Worm (Caenorhabditis elegans) whole organism, L3 larva: ENCODE measurements around the gene odr-8.

Experiments used
- R02D3.7 ChIP-seq: fragments of 150-350 bp; optimal IDR thresholded peaks from 2 replicates; lab custom pipeline; 2014; ENCODE audit warnings: missing biosample characterization, missing genetic modification characterization
- ZK546.5 ChIP-seq: sonication (generic microtip); optimal IDR thresholded peaks from 2 replicates; lab custom pipeline; 2017; ENCODE audit warnings: missing biosample characterization, missing genetic modification characterization
- aly-2 ChIP-seq: fragments of 150-350 bp; optimal IDR thresholded peaks from 2 replicates; lab custom pipeline; 2014; ENCODE audit warnings: missing biosample characterization, missing genetic modification characterization
- ama-1 ChIP-seq: fragments of 150-350 bp; optimal IDR thresholded peaks from 2 replicates; lab custom pipeline; 2018
- ceh-16 ChIP-seq: sonication (generic microtip); optimal IDR thresholded peaks from 2 replicates; lab custom pipeline; 2017; ENCODE audit warnings: missing biosample characterization, missing genetic modification characterization
- ceh-28 ChIP-seq: fragments of 150-350 bp; optimal IDR thresholded peaks from 2 replicates; lab custom pipeline; 2014; ENCODE audit warnings: missing biosample characterization, missing genetic modification reagents, missing genetic modification characterization
- ceh-82 ChIP-seq: fragments of 150-350 bp; optimal IDR thresholded peaks from 2 replicates; lab custom pipeline; 2014; ENCODE audit warnings: missing biosample characterization, missing genetic modification characterization
- ceh-9 ChIP-seq: sonication (generic microtip); optimal IDR thresholded peaks from 2 replicates; lab custom pipeline; 2018; ENCODE audit warnings: missing biosample characterization, missing genetic modification characterization
- egl-5 ChIP-seq: fragments of 150-350 bp; optimal IDR thresholded peaks from 2 replicates; lab custom pipeline; 2017; ENCODE audit warnings: missing biosample characterization, missing genetic modification reagents, missing genetic modification characterization, inconsistent platforms
- elt-1 ChIP-seq: fragments of 150-350 bp; optimal IDR thresholded peaks from 2 replicates; lab custom pipeline; 2014; ENCODE audit warnings: missing biosample characterization, missing genetic modification characterization
- elt-2 ChIP-seq: sonication (generic microtip); optimal IDR thresholded peaks from 2 replicates; lab custom pipeline; 2016; ENCODE audit warnings: missing genetic modification reagents, mild to moderate bottlenecking, missing genetic modification characterization, missing compliant biosample characterization
- elt-3 ChIP-seq, 3 experiments: fragments of 150-350 bp in 1 of 3; sonication (generic microtip) in 2 of 3; optimal IDR thresholded peaks; 2 replicates in 2 of 3; 4 replicates in 1 of 3; lab custom pipeline; 2014 to 2017; ENCODE audit warnings: missing biosample characterization in 3 of 3, missing genetic modification characterization in 3 of 3
- eor-1 ChIP-seq, 2 experiments: fragments of 150-350 bp; optimal IDR thresholded peaks; 2 replicates each; lab custom pipeline; 2014 to 2018; ENCODE audit warnings: missing biosample characterization in 2 of 2, missing genetic modification characterization in 2 of 2
- fkh-10 ChIP-seq: sonication (generic microtip); optimal IDR thresholded peaks from 2 replicates; lab custom pipeline; 2017; ENCODE audit warnings: missing biosample characterization, missing genetic modification reagents, missing genetic modification characterization
- fkh-2 ChIP-seq: fragments of 150-350 bp; optimal IDR thresholded peaks from 2 replicates; lab custom pipeline; 2014; ENCODE audit warnings: missing biosample characterization, missing genetic modification reagents, missing genetic modification characterization
- fos-1 ChIP-seq: fragments of 150-350 bp; optimal IDR thresholded peaks from 2 replicates; lab custom pipeline; 2014; ENCODE audit warnings: missing biosample characterization, missing genetic modification characterization
- jun-1 ChIP-seq: fragments of 150-350 bp; optimal IDR thresholded peaks from 2 replicates; lab custom pipeline; 2014; ENCODE audit warnings: missing biosample characterization, missing genetic modification reagents, missing genetic modification characterization
- lin-15B ChIP-seq: fragments of 150-350 bp; optimal IDR thresholded peaks from 2 replicates; lab custom pipeline; 2014; ENCODE audit warnings: missing biosample characterization, missing genetic modification characterization
- lin-39 ChIP-seq: fragments of 150-350 bp; optimal IDR thresholded peaks from 2 replicates; lab custom pipeline; 2018; ENCODE audit warnings: missing biosample characterization, missing genetic modification reagents, missing genetic modification characterization
- lsy-12 ChIP-seq: sonication (generic microtip); optimal IDR thresholded peaks from 2 replicates; lab custom pipeline; 2016; ENCODE audit warnings: mild to moderate bottlenecking, missing genetic modification characterization, missing compliant biosample characterization
- mdl-1 ChIP-seq: fragments of 150-350 bp; optimal IDR thresholded peaks from 2 replicates; lab custom pipeline; 2014; ENCODE audit warnings: missing biosample characterization, missing genetic modification characterization
- mml-1 ChIP-seq: fragments of 150-350 bp; sonication (generic microtip); optimal IDR thresholded peaks from 3 replicates; lab custom pipeline; 2014; ENCODE audit warnings: missing biosample characterization, missing genetic modification characterization
- nfya-1 ChIP-seq: sonication (generic microtip); optimal IDR thresholded peaks from 2 replicates; lab custom pipeline; 2017; ENCODE audit warnings: missing genetic modification characterization, mild to moderate bottlenecking, missing compliant biosample characterization, antibody characterized with exemption, moderate library complexity; ENCODE audit not compliant: insufficient read depth
- nhr-11 ChIP-seq: fragments of 150-350 bp; optimal IDR thresholded peaks from 2 replicates; lab custom pipeline; 2014; ENCODE audit warnings: missing biosample characterization, missing genetic modification characterization
- nhr-12 ChIP-seq: fragments of 150-350 bp; optimal IDR thresholded peaks from 2 replicates; lab custom pipeline; 2014; ENCODE audit warnings: missing biosample characterization, missing genetic modification characterization
- nhr-23 ChIP-seq: fragments of 150-350 bp; optimal IDR thresholded peaks from 2 replicates; lab custom pipeline; 2014; ENCODE audit warnings: missing biosample characterization, missing genetic modification reagents, missing genetic modification characterization
- nhr-25 ChIP-seq: sonication (generic microtip); optimal IDR thresholded peaks from 2 replicates; lab custom pipeline; 2017; ENCODE audit warnings: missing biosample characterization, missing genetic modification characterization
- nhr-43 ChIP-seq: sonication (generic microtip); optimal IDR thresholded peaks from 2 replicates; lab custom pipeline; 2016; ENCODE audit warnings: mild to moderate bottlenecking, missing genetic modification characterization, missing compliant biosample characterization; ENCODE audit not compliant: poor library complexity, severe bottlenecking
- nhr-67 ChIP-seq: fragments of 150-350 bp; optimal IDR thresholded peaks from 2 replicates; lab custom pipeline; 2014; ENCODE audit warnings: missing biosample characterization, missing genetic modification characterization
- nhr-77 ChIP-seq: fragments of 150-350 bp; optimal IDR thresholded peaks from 2 replicates; lab custom pipeline; 2014; ENCODE audit warnings: missing biosample characterization, missing genetic modification characterization
- pha-4 ChIP-seq: fragments of 150-350 bp; optimal IDR thresholded peaks from 2 replicates; lab custom pipeline; 2014; ENCODE audit warnings: missing biosample characterization, missing genetic modification reagents, missing genetic modification characterization
- pqm-1 ChIP-seq: fragments of 150-350 bp; optimal IDR thresholded peaks from 2 replicates; lab custom pipeline; 2017; ENCODE audit warnings: missing biosample characterization, missing genetic modification characterization, inconsistent platforms
- skn-1 ChIP-seq: fragments of 150-350 bp; optimal IDR thresholded peaks from 2 replicates; lab custom pipeline; 2014; ENCODE audit warnings: missing biosample characterization, missing genetic modification characterization
- snpc-4 ChIP-seq: fragments of 150-350 bp; optimal IDR thresholded peaks from 2 replicates; lab custom pipeline; 2014; ENCODE audit warnings: missing biosample characterization, missing genetic modification characterization
- tbx-2 ChIP-seq: sonication (generic microtip); optimal IDR thresholded peaks from 2 replicates; lab custom pipeline; 2016; ENCODE audit warnings: mild to moderate bottlenecking, missing genetic modification characterization, missing compliant biosample characterization
- unc-39 ChIP-seq: sonication (generic microtip); optimal IDR thresholded peaks from 4 replicates; lab custom pipeline; 2017; ENCODE audit warnings: missing biosample characterization, missing genetic modification characterization
- unc-62 ChIP-seq: fragments of 150-350 bp; sonication (generic microtip); optimal IDR thresholded peaks from 4 replicates; lab custom pipeline; 2014; ENCODE audit warnings: missing biosample characterization, missing genetic modification reagents, missing genetic modification characterization
- zag-1 ChIP-seq: fragments of 150-350 bp; optimal IDR thresholded peaks from 2 replicates; lab custom pipeline; 2014; ENCODE audit warnings: missing biosample characterization, missing genetic modification characterization
- ztf-11 ChIP-seq: fragments of 150-350 bp; optimal IDR thresholded peaks from 2 replicates; lab custom pipeline; 2014; ENCODE audit warnings: missing biosample characterization, missing genetic modification characterization
- ztf-4 ChIP-seq: fragments of 150-350 bp; optimal IDR thresholded peaks from 2 replicates; lab custom pipeline; 2014; ENCODE audit warnings: missing biosample characterization, missing genetic modification characterization

The odr-8 gene

ce11 chrIV:6613296-6613695 lies 30.8 kb upstream of the odr-8 start, which contains the start of gene drh-1 (continued):
- TF ChIP-seq nhr-43 (tag; lab: Kevin White, UChicago) (no peak), lsy-12 (tag; lab: Kevin White, UChicago) (no peak), nhr-23 (tag; lab: Kevin White, UChicago) (no peak), skn-1 (no peak), ztf-11 (tag; lab: Kevin White, UChicago) (no peak)

ce11 chrIV:6607059-6607458 lies 24.6 kb upstream of the odr-8 start:
- TF ChIP-seq eor-1 (tag; optimal IDR thresholded peaks at IDR 0.05; lab: Kevin White, UChicago) (no peak), ceh-82 (tag; lab: Kevin White, UChicago) (no peak), elt-3 (tag; optimal IDR thresholded peaks at IDR 0.05; lab: Kevin White, UChicago) (no peak), elt-2 (peak; percentile 56), ceh-16 (tag; lab: Kevin White, UChicago) (no peak), ceh-9 (no peak), nhr-77 (no peak)

ce11 chrIV:6606587-6606986 lies 24.1 kb upstream of the odr-8 start:
- TF ChIP-seq nhr-23 (tag; lab: Kevin White, UChicago) (no peak), mml-1 (tag; lab: Kevin White, UChicago) (no peak), nfya-1 (tag; lab: Kevin White, UChicago) (no peak), egl-5 (tag; lab: Kevin White, UChicago) (no peak), pqm-1 (tag; lab: Kevin White, UChicago) (no peak), unc-62 (GFP tag; lab: Kevin White, UChicago) (no peak), mdl-1 (no peak), fkh-10 (no peak), nhr-25 (tag; lab: Kevin White, UChicago) (peak; percentile 3), fos-1 (tag; lab: Kevin White, UChicago) (no peak), tbx-2 (tag; lab: Kevin White, UChicago) (no peak), eor-1 (tag; optimal IDR thresholded peaks at IDR 0.05; lab: Kevin White, UChicago) (no peak), ceh-9 (no peak), nhr-11 (no peak), zag-1 (tag; lab: Kevin White, UChicago) (no peak), elt-1 (tag; lab: Kevin White, UChicago) (no peak), unc-39 (tag; lab: Kevin White, UChicago) (no peak), ceh-28 (tag; lab: Kevin White, UChicago) (no peak), skn-1 (no peak), elt-3 (tag; optimal IDR thresholded peaks at IDR 0.05; lab: Kevin White, UChicago) (no peak), ama-1 (lab: Kevin White, UChicago) (peak; percentile 14), R02D3.7 (tag; lab: Kevin White, UChicago) (no peak), lin-15B (tag; lab: Kevin White, UChicago) (no peak), pha-4 (peak; percentile 38)

ce11 chrIV:6605863-6606262 lies 23.4 kb upstream of the odr-8 start, which contains the start of gene nstp-2:
TSS of gene nstp-2 (minus strand) at chrIV:6606188.
- no peak for TF ChIP-seq nhr-12 (tag; lab: Kevin White, UChicago)
- TF ChIP-seq elt-1 (tag; lab: Kevin White, UChicago), result no peak
- no peak for TF ChIP-seq fkh-10
- TF ChIP-seq ZK546.5, result no peak
- no peak for TF ChIP-seq unc-39 (tag; lab: Kevin White, UChicago)
- TF ChIP-seq ceh-16 (tag; lab: Kevin White, UChicago), result no peak
- no peak for TF ChIP-seq nhr-67
- TF ChIP-seq nhr-25 (tag; lab: Kevin White, UChicago), result no peak
- no peak for TF ChIP-seq lin-39 (tag; lab: Kevin White, UChicago)
- no peak for TF ChIP-seq aly-2 (tag; lab: Kevin White, UChicago)
- no peak for TF ChIP-seq fos-1 (tag; lab: Kevin White, UChicago)

ce11 chrIV:6603549-6603948 lies 21.0 kb upstream of the odr-8 start:
- TF ChIP-seq pqm-1 (tag; lab: Kevin White, UChicago) (no peak), nhr-43 (tag; lab: Kevin White, UChicago) (no peak), fkh-2 (no peak), snpc-4 (tag; lab: Kevin White, UChicago) (no peak), elt-1 (tag; lab: Kevin White, UChicago) (no peak), fos-1 (tag; lab: Kevin White, UChicago) (no peak), nhr-12 (tag; lab: Kevin White, UChicago) (no peak), ama-1 (lab: Kevin White, UChicago) (no peak), jun-1 (tag; lab: Kevin White, UChicago) (no peak), mdl-1 (no peak), nhr-77 (no peak), R02D3.7 (tag; lab: Kevin White, UChicago) (no peak), fkh-10 (no peak), ceh-28 (tag; lab: Kevin White, UChicago) (no peak), pha-4 (no peak), skn-1 (no peak), ztf-4 (tag; lab: Kevin White, UChicago) (no peak), ceh-82 (tag; lab: Kevin White, UChicago) (no peak), lsy-12 (tag; lab: Kevin White, UChicago) (no peak)
- TF ChIP-seq, all 47 proteins: peak for 0
